Worm (Caenorhabditis elegans) whole organism, L1 larva: ENCODE results near the gene fbxa-7.

Source experiments
- nhr-11 ChIP-seq: fragments of 150-350 bp; optimal IDR thresholded peaks from 2 replicates; lab custom pipeline; 2014; ENCODE audit warnings: missing biosample characterization, missing genetic modification characterization
- zag-1 ChIP-seq: fragments of 150-350 bp; optimal IDR thresholded peaks from 2 replicates; lab custom pipeline; 2014; ENCODE audit warnings: missing biosample characterization, missing genetic modification characterization

DNA sequence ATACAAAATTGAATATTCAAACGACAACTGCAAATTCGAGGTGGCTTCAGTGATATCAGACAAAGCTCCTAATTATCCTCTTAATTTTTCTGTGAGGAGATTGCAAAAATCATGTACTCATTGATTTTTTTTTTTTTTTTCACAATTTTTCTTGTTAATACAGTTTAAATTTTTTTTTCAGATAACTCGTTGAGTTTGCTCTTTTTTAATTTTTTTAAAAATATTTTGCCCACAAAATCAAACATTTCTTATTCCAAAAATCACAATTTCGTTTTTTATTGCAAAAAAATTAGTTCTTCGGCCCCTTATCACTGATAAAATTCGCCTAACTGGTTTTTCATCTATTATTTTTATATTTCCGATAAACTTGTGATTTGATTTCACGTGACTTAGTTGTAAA lies 25.6 kb upstream of the fbxa-7 start, which contains the start of gene Y54F10BM.21:
- TF ChIP-seq nhr-11 (tag; lab: Kevin White, UChicago) (no peak), zag-1 (tag; lab: Kevin White, UChicago) (no peak)
